Fruit fly (Drosophila melanogaster) whole organism, embryonic: ENCODE data around the gene CG17650.
A peak's percentile ranks its signal among the peaks of the same experiment; 100 is the strongest.

Experiments
- Antp ChIP-seq: fragments of 200-800 bp; sonication (Bioruptor generic); optimal IDR thresholded peaks from 3 replicates; lab custom pipeline; 2016; ENCODE audit warnings: missing biosample characterization, missing genetic modification characterization
- Atf-2 ChIP-seq: fragments of 200-800 bp; sonication (Bioruptor generic); optimal IDR thresholded peaks from 2 replicates; lab custom pipeline; 2016; ENCODE audit warnings: missing biosample characterization, missing genetic modification characterization
- B-H2 ChIP-seq: fragments of 200-800 bp; sonication (Bioruptor generic); optimal IDR thresholded peaks from 2 replicates; lab custom pipeline; 2018; ENCODE audit warnings: missing biosample characterization, mild to moderate bottlenecking, missing genetic modification characterization
- BEAF-32 ChIP-seq: fragments of 200-800 bp; sonication (Bioruptor generic); optimal IDR thresholded peaks from 3 replicates; lab custom pipeline; 2017; ENCODE audit warnings: missing biosample characterization, missing genetic modification characterization, mild to moderate bottlenecking, moderate library complexity, missing genetic modification reagents
- Bdp1 ChIP-seq: fragments of 200-800 bp; sonication (Bioruptor generic); optimal IDR thresholded peaks from 3 replicates; lab custom pipeline; 2016; ENCODE audit warnings: missing biosample characterization, missing genetic modification characterization
- CG10274 ChIP-seq: fragments of 200-800 bp; sonication (Bioruptor generic); optimal IDR thresholded peaks from 3 replicates; lab custom pipeline; 2017; ENCODE audit warnings: missing biosample characterization, mild to moderate bottlenecking, missing genetic modification characterization
- CG10462 ChIP-seq: fragments of 200-800 bp; sonication (Bioruptor generic); optimal IDR thresholded peaks from 2 replicates; lab custom pipeline; 2016; ENCODE audit warnings: missing biosample characterization, missing genetic modification characterization
- CG10654 ChIP-seq: fragments of 200-800 bp; sonication (Bioruptor generic); optimal IDR thresholded peaks from 2 replicates; lab custom pipeline; 2016; ENCODE audit warnings: missing biosample characterization, missing genetic modification characterization
- CG11085 ChIP-seq: fragments of 200-800 bp; sonication (Bioruptor generic); IDR thresholded peaks from 2 replicates; pipeline ENCODE4 v1.3.6; 2022; ENCODE audit warnings: missing biosample characterization, missing genetic modification characterization
- CG11696 ChIP-seq: fragments of 200-800 bp; sonication (Bioruptor generic); IDR thresholded peaks from 2 replicates; pipeline ENCODE4 v1.3.6; 2022; ENCODE audit warnings: missing biosample characterization, missing genetic modification characterization
- CG13775 ChIP-seq: fragments of 200-800 bp; sonication (Bioruptor generic); optimal IDR thresholded peaks from 3 replicates; lab custom pipeline; 2017; ENCODE audit warnings: missing biosample characterization, mild to moderate bottlenecking, missing genetic modification characterization
- CG1647 ChIP-seq: fragments of 200-800 bp; sonication (Bioruptor generic); optimal IDR thresholded peaks from 3 replicates; lab custom pipeline; 2016; ENCODE audit warnings: missing biosample characterization, missing genetic modification characterization
- CG17568 ChIP-seq: fragments of 200-800 bp; sonication (Bioruptor generic); optimal IDR thresholded peaks from 2 replicates; lab custom pipeline; 2018; ENCODE audit warnings: missing biosample characterization, mild to moderate bottlenecking, missing genetic modification characterization, moderate library complexity
- CG18476 ChIP-seq: fragments of 200-800 bp; sonication (Bioruptor generic); optimal IDR thresholded peaks from 2 replicates; lab custom pipeline; 2016; ENCODE audit warnings: missing biosample characterization, mild to moderate bottlenecking, missing genetic modification characterization
- CG2712 ChIP-seq: fragments of 200-800 bp; optimal IDR thresholded peaks from 3 replicates; lab custom pipeline; 2019; ENCODE audit warnings: missing biosample characterization, mild to moderate bottlenecking, missing genetic modification characterization, moderate library complexity
- CG2875 ChIP-seq: fragments of 200-800 bp; sonication (Bioruptor generic); optimal IDR thresholded peaks from 2 replicates; lab custom pipeline; 2017; ENCODE audit warnings: missing biosample characterization, mild to moderate bottlenecking, missing genetic modification characterization, missing genetic modification reagents
- CG30431 ChIP-seq: fragments of 200-800 bp; sonication (Bioruptor generic); optimal IDR thresholded peaks from 2 replicates; lab custom pipeline; 2017; ENCODE audit warnings: missing biosample characterization, missing genetic modification characterization
- CG34422 ChIP-seq: fragments of 200-800 bp; sonication (Bioruptor generic); IDR thresholded peaks from 3 replicates; pipeline ENCODE4 v1.3.6; 2022; ENCODE audit warnings: missing biosample characterization, missing genetic modification characterization
- CG3726 ChIP-seq: fragments of 200-800 bp; sonication (Bioruptor generic); IDR thresholded peaks from 3 replicates; pipeline ENCODE4, ENCODE4 v1.3.6; 2022; ENCODE audit warnings: missing biosample characterization, missing genetic modification characterization
- CG3995 ChIP-seq: fragments of 200-800 bp; sonication (Bioruptor generic); optimal IDR thresholded peaks from 3 replicates; lab custom pipeline; 2016; ENCODE audit warnings: missing biosample characterization, missing genetic modification characterization
- CG5180 ChIP-seq: fragments of 200-800 bp; sonication (Bioruptor generic); optimal IDR thresholded peaks from 3 replicates; lab custom pipeline; 2017; ENCODE audit warnings: missing biosample characterization, missing genetic modification characterization, mild to moderate bottlenecking, moderate library complexity, missing genetic modification reagents
- CG6175 ChIP-seq: fragments of 200-800 bp; sonication (Bioruptor generic); IDR thresholded peaks from 3 replicates; pipeline ENCODE4 v1.3.6; 2022; ENCODE audit warnings: missing biosample characterization, missing genetic modification characterization
- CG6254 ChIP-seq: fragments of 200-800 bp; sonication (Bioruptor generic); optimal IDR thresholded peaks from 3 replicates; lab custom pipeline; 2017; ENCODE audit warnings: mild to moderate bottlenecking, missing biosample characterization, missing genetic modification reagents, missing genetic modification characterization
- CG6689 ChIP-seq: fragments of 200-800 bp; sonication (Bioruptor generic); IDR thresholded peaks from 2 replicates; pipeline ENCODE4 v1.3.6; 2022; ENCODE audit warnings: missing biosample characterization, missing genetic modification characterization
- CG8944 ChIP-seq: fragments of 200-800 bp; sonication (Bioruptor generic); optimal IDR thresholded peaks from 3 replicates; lab custom pipeline; 2016; ENCODE audit warnings: missing biosample characterization, missing genetic modification characterization
- CG9609 ChIP-seq: fragments of 200-800 bp; sonication (Bioruptor generic); optimal IDR thresholded peaks from 3 replicates; lab custom pipeline; 2016; ENCODE audit warnings: missing biosample characterization, missing genetic modification characterization
- CG9727 ChIP-seq: fragments of 200-800 bp; sonication (Bioruptor generic); optimal IDR thresholded peaks from 3 replicates; lab custom pipeline; 2017; ENCODE audit warnings: missing biosample characterization, mild to moderate bottlenecking, missing genetic modification characterization
- Dip2 ChIP-seq: fragments of 200-800 bp; sonication (Bioruptor generic); IDR thresholded peaks from 2 replicates; pipeline ENCODE4 v1.3.6; 2022; ENCODE audit warnings: missing biosample characterization, missing genetic modification characterization
- Doc2 ChIP-seq: fragments of 200-800 bp; sonication (Bioruptor generic); IDR thresholded peaks from 2 replicates; pipeline ENCODE4 v1.3.6; 2022; ENCODE audit warnings: missing biosample characterization, missing genetic modification characterization
- Fer2 ChIP-seq: fragments of 200-800 bp; sonication (Bioruptor generic); optimal IDR thresholded peaks from 2 replicates; lab custom pipeline; 2018; ENCODE audit warnings: missing biosample characterization, mild to moderate bottlenecking, missing genetic modification characterization, moderate library complexity
- NFAT ChIP-seq: fragments of 200-800 bp; sonication (Bioruptor generic); IDR thresholded peaks from 2 replicates; pipeline ENCODE4 v1.3.6; 2022; ENCODE audit warnings: missing biosample characterization, missing genetic modification characterization
- Trl ChIP-seq, 3 experiments: fragments of >200 bp in 2 of 3; fragments of 200-800 bp in 1 of 3; sonication (Bioruptor generic) in 1 of 3; optimal IDR thresholded peaks; 2 replicates in 1 of 3; 3 replicates in 2 of 3; lab custom pipeline; 2016 to 2017; ENCODE audit warnings: missing biosample characterization in 1 of 3, missing genetic modification characterization in 1 of 3
- bsh ChIP-seq, 2 experiments: fragments of 200-800 bp; sonication (Bioruptor generic); optimal IDR thresholded peaks; 2 replicates each; lab custom pipeline; 2017 to 2018; ENCODE audit warnings: mild to moderate bottlenecking in 2 of 2, missing biosample characterization in 2 of 2, missing genetic modification characterization in 2 of 2, moderate library complexity in 1 of 2
- corto ChIP-seq: fragments of 200-800 bp; sonication (Bioruptor generic); optimal IDR thresholded peaks from 2 replicates; lab custom pipeline; 2016; ENCODE audit warnings: missing biosample characterization, mild to moderate bottlenecking, missing genetic modification characterization, moderate library complexity
- ems ChIP-seq: fragments of 200-800 bp; sonication (Bioruptor generic); optimal IDR thresholded peaks from 3 replicates; lab custom pipeline; 2016; ENCODE audit warnings: missing biosample characterization, missing genetic modification characterization
- eve ChIP-seq, 2 experiments: fragments of >200 bp; optimal IDR thresholded peaks; 2 replicates each; lab custom pipeline; 2017; ENCODE audit warnings: missing biosample characterization in 2 of 2, missing genetic modification characterization in 2 of 2
- fu2 ChIP-seq: fragments of 200-800 bp; sonication (Bioruptor generic); optimal IDR thresholded peaks from 2 replicates; lab custom pipeline; 2016; ENCODE audit warnings: missing biosample characterization, missing genetic modification characterization
- grau ChIP-seq: fragments of 200-800 bp; optimal IDR thresholded peaks from 3 replicates; lab custom pipeline; 2019; ENCODE audit warnings: missing biosample characterization, mild to moderate bottlenecking, missing genetic modification characterization, moderate library complexity
- gsb-n ChIP-seq: fragments of 200-800 bp; sonication (Bioruptor generic); optimal IDR thresholded peaks from 3 replicates; lab custom pipeline; 2018; ENCODE audit warnings: missing biosample characterization, mild to moderate bottlenecking, missing genetic modification characterization
- insv ChIP-seq, 2 experiments: fragments of 200-800 bp; sonication (Bioruptor generic); optimal IDR thresholded peaks; 3 replicates each; lab custom pipeline; 2016 to 2018; ENCODE audit warnings: missing biosample characterization in 2 of 2, missing genetic modification characterization in 2 of 2
- onecut ChIP-seq: fragments of 200-800 bp; sonication (Bioruptor generic); IDR thresholded peaks from 2 replicates; pipeline ENCODE4 v1.3.6; 2022; ENCODE audit warnings: missing biosample characterization, missing genetic modification characterization
- p53 ChIP-seq: fragments of 200-800 bp; sonication (Bioruptor generic); optimal IDR thresholded peaks from 2 replicates; lab custom pipeline; 2016; ENCODE audit warnings: missing biosample characterization, missing genetic modification characterization
- phol ChIP-seq: fragments of 200-800 bp; sonication (Bioruptor generic); optimal IDR thresholded peaks from 3 replicates; lab custom pipeline; 2018; ENCODE audit warnings: missing biosample characterization, mild to moderate bottlenecking, missing genetic modification characterization, moderate library complexity
- prd ChIP-seq, 3 experiments: fragments of >200 bp in 2 of 3; fragments of 200-800 bp in 1 of 3; sonication (Bioruptor generic) in 1 of 3; optimal IDR thresholded peaks in 2 of 3; IDR thresholded peaks in 1 of 3; 2 replicates in 2 of 3; 3 replicates in 1 of 3; pipeline versions ENCODE4 v1.3.6 to Lab custom; 2017 to 2022; ENCODE audit warnings: missing biosample characterization in 1 of 3, missing genetic modification characterization in 1 of 3
- psq ChIP-seq: fragments of 200-800 bp; sonication (Bioruptor generic); optimal IDR thresholded peaks from 2 replicates; lab custom pipeline; 2017; ENCODE audit warnings: missing biosample characterization, missing genetic modification characterization
- sc ChIP-seq, 3 experiments: fragments of >200 bp in 2 of 3; fragments of 200-800 bp in 1 of 3; sonication (Bioruptor generic) in 1 of 3; optimal IDR thresholded peaks; 2 replicates in 2 of 3; 3 replicates in 1 of 3; lab custom pipeline; 2017; ENCODE audit warnings: mild to moderate bottlenecking in 1 of 3, missing biosample characterization in 1 of 3, missing genetic modification characterization in 1 of 3, missing genetic modification reagents in 1 of 3
- vnd ChIP-seq: fragments of 200-800 bp; sonication (Bioruptor generic); IDR thresholded peaks from 3 replicates; pipeline ENCODE4 v1.3.6; 2022; ENCODE audit warnings: missing biosample characterization, missing genetic modification characterization; ENCODE audit not compliant: partially characterized antibody
- wor ChIP-seq: fragments of 200-800 bp; sonication (Bioruptor generic); IDR thresholded peaks from 2 replicates; pipeline ENCODE4 v1.3.6; 2022; ENCODE audit warnings: missing biosample characterization, missing genetic modification characterization

The CG17650 gene

DNA sequence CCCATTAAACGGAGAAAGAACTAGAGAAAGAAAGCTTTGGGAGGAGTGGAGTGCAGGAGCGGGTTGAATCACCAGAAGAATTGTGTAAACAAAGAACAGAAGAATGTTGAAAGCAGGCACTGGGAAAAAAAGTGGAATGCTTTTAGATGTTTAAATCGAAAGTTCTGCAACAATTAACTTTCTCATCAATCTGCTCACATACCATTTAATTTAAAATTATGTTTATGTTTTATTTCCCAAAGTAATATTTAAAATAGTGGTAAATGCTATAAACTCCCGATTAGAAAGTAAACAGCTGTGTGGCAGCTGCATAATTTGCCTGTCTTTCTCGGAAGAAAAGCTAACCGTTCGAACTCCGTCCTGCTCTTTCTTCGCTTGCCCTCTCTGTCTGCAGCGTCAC is 20.8 kb downstream of the CG17650 start (continued):
- TF ChIP-seq CG10462 (no peak), grau (tag; lab: Kevin White, UChicago) (peak; percentile 20), CG11085 (GFP tag; lab: Robert Waterston, UW) (no peak), BEAF-32 (GFP tag; lab: Kevin White, UChicago) (no peak), prd (optimal IDR thresholded peaks at IDR 0.05; lab: Kevin White, UChicago) (no peak), prd (GFP tag; IDR thresholded peaks at IDR 0.05; lab: Robert Waterston, UW) (peak; percentile 37; the same call in 1 of the 3 replicates), CG11696 (GFP tag; lab: Robert Waterston, UW) (no peak), gsb-n (tag; lab: Kevin White, UChicago) (peak; percentile 43), eve (GFP tag; optimal IDR thresholded peaks at IDR 0.05; lab: Kevin White, UChicago) (no peak), fu2 (GFP tag; lab: Kevin White, UChicago) (no peak), vnd (GFP tag; lab: Robert Waterston, UW) (no peak), CG9727 (GFP tag; lab: Kevin White, UChicago) (no peak), NFAT (GFP tag; lab: Robert Waterston, UW) (no peak), CG6254 (GFP tag; lab: Kevin White, UChicago) (peak; percentile 62), CG6175 (GFP tag; lab: Robert Waterston, UW) (no peak), CG10654 (GFP tag; lab: Kevin White, UChicago) (no peak), CG17568 (GFP tag; lab: Kevin White, UChicago) (no peak), Doc2 (GFP tag; lab: Robert Waterston, UW) (no peak), CG10274 (no peak), CG1647 (GFP tag; lab: Kevin White, UChicago) (peak; percentile 26), CG6689 (GFP tag; lab: Robert Waterston, UW) (0 out of 2 replicates have a peak, but pooled peaks have one; percentile 13), phol (tag; lab: Kevin White, UChicago) (peak; percentile 62), Antp (GFP tag; lab: Kevin White, UChicago) (no peak), CG2712 (tag; lab: Kevin White, UChicago) (peak; percentile 58), corto (GFP tag; lab: Kevin White, UChicago) (no peak), sc (optimal IDR thresholded peaks at IDR 0.05; lab: Kevin White, UChicago) (no peak), sc (GFP tag; optimal IDR thresholded peaks at IDR 0.05; lab: Kevin White, UChicago) (peak; percentile 28)

DNA sequence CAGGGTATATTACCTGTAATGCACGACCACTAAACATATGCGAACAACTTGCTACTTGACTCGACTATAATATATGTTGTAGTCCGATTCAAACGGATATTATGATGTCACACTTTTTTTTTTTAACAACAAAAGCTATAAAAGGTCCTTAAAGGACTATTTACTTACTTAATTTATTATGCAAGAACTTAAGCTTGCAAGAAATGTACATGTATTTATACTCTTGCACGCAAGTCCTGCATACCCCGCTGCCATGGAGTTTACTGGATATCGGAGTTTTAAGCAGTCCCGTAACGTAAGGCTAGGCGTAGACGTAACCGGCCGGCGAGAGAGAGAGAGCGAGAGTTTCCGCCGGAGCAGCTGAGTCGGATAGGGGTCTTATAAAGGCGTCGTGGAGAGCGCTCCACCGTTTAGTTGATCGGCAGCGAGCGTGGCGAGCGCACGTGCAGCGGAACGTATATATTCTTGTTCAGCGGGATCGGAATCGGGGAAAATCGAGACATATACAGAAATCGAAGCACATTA is 21.8 kb downstream of the CG17650 start:
- TF ChIP-seq Dip2 (GFP tag; lab: Robert Waterston, UW) = no peak
- TF ChIP-seq CG34422 (GFP tag; lab: Robert Waterston, UW) = peak; percentile 88
- peak; percentile 30 for TF ChIP-seq p53 (GFP tag; lab: Kevin White, UChicago)
- TF ChIP-seq CG18476 (GFP tag; lab: Kevin White, UChicago) = peak; percentile 79
- TF ChIP-seq bsh (GFP tag; optimal IDR thresholded peaks at IDR 0.05; lab: Kevin White, UChicago) = peak; percentile 69 to 90
- peak; percentile 77 for TF ChIP-seq Bdp1 (GFP tag; lab: Kevin White, UChicago)
- TF ChIP-seq Trl (optimal IDR thresholded peaks at IDR 0.05; lab: Kevin White, UChicago) = peak; percentile 80 to 90
- TF ChIP-seq Trl (GFP tag; optimal IDR thresholded peaks at IDR 0.05; lab: Kevin White, UChicago) = peak; percentile 88
- no peak for TF ChIP-seq BEAF-32 (GFP tag; lab: Kevin White, UChicago)
- TF ChIP-seq CG2875 (GFP tag; lab: Kevin White, UChicago) = peak; percentile 88
- peak; percentile 73 for TF ChIP-seq psq
- peak; percentile 84 for TF ChIP-seq CG30431
- peak; percentile 86 for TF ChIP-seq CG9609 (GFP tag; lab: Kevin White, UChicago)
- no peak for TF ChIP-seq B-H2 (GFP tag; lab: Kevin White, UChicago)
- TF ChIP-seq insv (GFP tag; optimal IDR thresholded peaks at IDR 0.05; lab: Kevin White, UChicago) = no peak
- TF ChIP-seq Atf-2 (GFP tag; lab: Kevin White, UChicago) = peak; percentile 87
- peak; percentile 64 for TF ChIP-seq CG5180
- TF ChIP-seq wor (GFP tag; lab: Robert Waterston, UW) = peak; percentile 92
- peak; percentile 90 for TF ChIP-seq CG8944 (GFP tag; lab: Kevin White, UChicago)
- peak; percentile 35; the same call in 1 of the 2 replicates for TF ChIP-seq onecut (GFP tag; lab: Robert Waterston, UW)
- peak; percentile 84 for TF ChIP-seq CG13775 (GFP tag; lab: Kevin White, UChicago)
- peak; percentile 59; the same call in 2 of the 3 replicates for TF ChIP-seq CG3726 (GFP tag; lab: Robert Waterston, UW)
- TF ChIP-seq ems (GFP tag; lab: Kevin White, UChicago) = peak; percentile 82
- peak; percentile 48 for TF ChIP-seq CG3995 (GFP tag; lab: Kevin White, UChicago)
- TF ChIP-seq Fer2 (tag; lab: Kevin White, UChicago) = peak; percentile 2
